Worm (Caenorhabditis elegans) whole organism, L4 larva: Measurements from ENCODE around the gene ZC477.3.

Source experiments
- D1046.2 ChIP-seq: fragments of 200-800 bp; sonication (Bioruptor generic); IDR thresholded peaks from 2 replicates; pipeline ENCODE4 v1.3.6; 2022; ENCODE audit warnings: missing genetic modification characterization, missing compliant biosample characterization
- F49E8.2 ChIP-seq: sonication (generic microtip); optimal IDR thresholded peaks from 2 replicates; lab custom pipeline; 2016; ENCODE audit warnings: missing compliant biosample characterization, mild to moderate bottlenecking, missing genetic modification characterization, borderline replicate concordance
- Y105C5A.15 ChIP-seq: fragments of 200-800 bp; sonication (Bioruptor generic); IDR thresholded peaks from 2 replicates; pipeline ENCODE4 v1.3.6; 2022; ENCODE audit warnings: missing genetic modification characterization, missing compliant biosample characterization
- attf-4 ChIP-seq: sonication (generic microtip); optimal IDR thresholded peaks from 3 replicates; lab custom pipeline; 2017; ENCODE audit warnings: missing biosample characterization, missing genetic modification characterization
- ceh-32 ChIP-seq: sonication (generic microtip); optimal IDR thresholded peaks from 2 replicates; lab custom pipeline; 2016; ENCODE audit warnings: mild to moderate bottlenecking, missing genetic modification characterization, missing compliant biosample characterization; ENCODE audit not compliant: poor library complexity
- ceh-62 ChIP-seq: sonication (generic microtip); optimal IDR thresholded peaks from 2 replicates; lab custom pipeline; 2017; ENCODE audit warnings: missing biosample characterization, missing genetic modification characterization
- daf-16 ChIP-seq, 3 experiments: sonication (generic microtip); optimal IDR thresholded peaks; 2 replicates each; lab custom pipeline; 2016 to 2017; ENCODE audit warnings: missing genetic modification characterization in 3 of 3, missing genetic modification reagents in 3 of 3, mild to moderate bottlenecking in 2 of 3, missing compliant biosample characterization in 2 of 3, missing biosample characterization in 1 of 3, moderate library complexity in 1 of 3
- dve-1 ChIP-seq: sonication (generic microtip); optimal IDR thresholded peaks from 2 replicates; lab custom pipeline; 2017; ENCODE audit warnings: antibody characterized with exemption, mild to moderate bottlenecking, missing genetic modification characterization, missing compliant biosample characterization; ENCODE audit not compliant: insufficient read depth
- fkh-10 ChIP-seq: fragments of 150-350 bp; optimal IDR thresholded peaks from 2 replicates; lab custom pipeline; 2014; ENCODE audit warnings: missing biosample characterization, missing genetic modification reagents, missing genetic modification characterization
- fos-1 ChIP-seq: fragments of 150-350 bp; optimal IDR thresholded peaks from 2 replicates; lab custom pipeline; 2014; ENCODE audit warnings: missing biosample characterization, missing genetic modification characterization
- hif-1 ChIP-seq, 2 experiments: sonication (generic microtip); optimal IDR thresholded peaks; 2 replicates each; lab custom pipeline; 2016 to 2017; ENCODE audit warnings: missing compliant biosample characterization in 2 of 2, missing genetic modification characterization in 2 of 2, missing genetic modification reagents in 2 of 2, missing genotype in 2 of 2, mild to moderate bottlenecking in 1 of 2
- hlh-11 ChIP-seq: fragments of 200-800 bp; sonication (Bioruptor generic); optimal IDR thresholded peaks from 2 replicates; lab custom pipeline; 2018; ENCODE audit warnings: mild to moderate bottlenecking, missing genetic modification characterization, missing compliant biosample characterization
- hlh-30 ChIP-seq: sonication (generic microtip); optimal IDR thresholded peaks from 2 replicates; lab custom pipeline; 2017; ENCODE audit warnings: antibody characterized with exemption, mild to moderate bottlenecking, missing genetic modification characterization, missing compliant biosample characterization; ENCODE audit not compliant: insufficient read depth
- jun-1 ChIP-seq: fragments of 150-350 bp; optimal IDR thresholded peaks from 2 replicates; lab custom pipeline; 2014; ENCODE audit warnings: missing biosample characterization, missing genetic modification reagents, missing genetic modification characterization
- lin-1 ChIP-seq: fragments of 200-800 bp; sonication (Bioruptor generic); IDR thresholded peaks from 2 replicates; pipeline ENCODE4 v1.3.6; 2022; ENCODE audit warnings: missing genetic modification reagents, missing genetic modification characterization, missing compliant biosample characterization
- lin-15B ChIP-seq: fragments of 150-350 bp; sonication (generic microtip); optimal IDR thresholded peaks from 3 replicates; lab custom pipeline; 2014; ENCODE audit warnings: missing biosample characterization, missing genetic modification characterization
- lin-38 ChIP-seq: fragments of 200-800 bp; sonication (Bioruptor generic); IDR thresholded peaks from 2 replicates; pipeline ENCODE4 v1.3.6; 2022; ENCODE audit warnings: missing genetic modification reagents, missing genetic modification characterization, missing compliant biosample characterization
- lin-39 ChIP-seq: fragments of 150-350 bp; optimal IDR thresholded peaks from 2 replicates; lab custom pipeline; 2014; ENCODE audit warnings: missing biosample characterization, missing genetic modification reagents, missing genetic modification characterization
- lsy-2 ChIP-seq, 2 experiments: fragments of 150-350 bp in 1 of 2; sonication (generic microtip) in 1 of 2; optimal IDR thresholded peaks; 2 replicates each; lab custom pipeline; 2014 to 2017; ENCODE audit warnings: missing biosample characterization in 2 of 2, missing genetic modification characterization in 2 of 2
- madf-5 ChIP-seq, 2 experiments: fragments of 200-800 bp; sonication (Bioruptor generic); IDR thresholded peaks; 2 replicates each; pipeline ENCODE4 v1.3.6; 2022; ENCODE audit warnings: missing compliant biosample characterization in 2 of 2, missing genetic modification characterization in 2 of 2
- mdt-29 ChIP-seq: fragments of 200-800 bp; sonication (Bioruptor generic); IDR thresholded peaks from 2 replicates; pipeline ENCODE4 v1.3.6; 2022; ENCODE audit warnings: missing genetic modification reagents, missing genetic modification characterization, missing compliant biosample characterization
- mep-1 ChIP-seq: fragments of 150-350 bp; sonication (generic microtip); optimal IDR thresholded peaks from 3 replicates; lab custom pipeline; 2014; ENCODE audit warnings: missing biosample characterization, missing genetic modification characterization
- mes-2 ChIP-seq: sonication (generic microtip); optimal IDR thresholded peaks from 2 replicates; lab custom pipeline; 2016; ENCODE audit warnings: missing genotype, mild to moderate bottlenecking, missing genetic modification characterization, missing compliant biosample characterization; ENCODE audit not compliant: poor library complexity, severe bottlenecking
- nhr-10 ChIP-seq: fragments of 150-350 bp; optimal IDR thresholded peaks from 2 replicates; lab custom pipeline; 2014; ENCODE audit warnings: missing biosample characterization, missing genetic modification characterization
- nhr-237 ChIP-seq: sonication (generic microtip); optimal IDR thresholded peaks from 2 replicates; lab custom pipeline; 2017; ENCODE audit warnings: missing biosample characterization, missing genetic modification characterization
- nhr-28 ChIP-seq: fragments of 150-350 bp; optimal IDR thresholded peaks from 2 replicates; lab custom pipeline; 2014; ENCODE audit warnings: missing biosample characterization, missing genetic modification characterization
- nhr-48 ChIP-seq: sonication (generic microtip); optimal IDR thresholded peaks from 2 replicates; lab custom pipeline; 2016; ENCODE audit warnings: mild to moderate bottlenecking, missing genetic modification characterization, missing compliant biosample characterization
- nhr-6 ChIP-seq: fragments of 150-350 bp; optimal IDR thresholded peaks from 2 replicates; lab custom pipeline; 2014; ENCODE audit warnings: missing biosample characterization, missing genetic modification characterization
- nhr-77 ChIP-seq: fragments of 150-350 bp; optimal IDR thresholded peaks from 2 replicates; lab custom pipeline; 2014; ENCODE audit warnings: missing biosample characterization, missing genetic modification characterization
- pha-4 ChIP-seq, 2 experiments: fragments of 150-350 bp in 1 of 2; fragments of 200-800 bp in 1 of 2; sonication (Bioruptor generic) in 1 of 2; IDR thresholded peaks in 1 of 2; optimal IDR thresholded peaks in 1 of 2; 2 replicates each; pipeline versions ENCODE4 v1.3.6 to Lab custom; 2014 to 2022; ENCODE audit warnings: missing genetic modification characterization in 2 of 2, missing genetic modification reagents in 2 of 2, missing biosample characterization in 1 of 2, missing compliant biosample characterization in 1 of 2
- pqm-1 ChIP-seq: sonication (generic microtip); optimal IDR thresholded peaks from 2 replicates; lab custom pipeline; 2017; ENCODE audit warnings: missing biosample characterization, missing genetic modification characterization
- rbr-2 ChIP-seq: sonication (generic microtip); optimal IDR thresholded peaks from 2 replicates; lab custom pipeline; 2016; ENCODE audit warnings: missing genotype, missing genetic modification characterization, missing compliant biosample characterization
- saeg-2 ChIP-seq: fragments of 200-800 bp; sonication (Bioruptor generic); IDR thresholded peaks from 2 replicates; pipeline ENCODE4 v1.3.6; 2022; ENCODE audit warnings: missing genetic modification reagents, missing genetic modification characterization, missing compliant biosample characterization
- sdz-12 ChIP-seq: fragments of 200-800 bp; sonication (Bioruptor generic); optimal IDR thresholded peaks from 2 replicates; lab custom pipeline; 2018; ENCODE audit warnings: mild to moderate bottlenecking, missing genetic modification characterization, missing compliant biosample characterization
- skn-1 ChIP-seq: fragments of 150-350 bp; optimal IDR thresholded peaks from 2 replicates; lab custom pipeline; 2014; ENCODE audit warnings: missing biosample characterization, missing genetic modification characterization
- snpc-1.2 ChIP-seq: fragments of 200-800 bp; sonication (Bioruptor generic); IDR thresholded peaks from 2 replicates; pipeline ENCODE4 v1.3.6; 2022; ENCODE audit warnings: missing genetic modification reagents, missing genetic modification characterization, missing compliant biosample characterization
- snpc-4 ChIP-seq: fragments of 150-350 bp; optimal IDR thresholded peaks from 2 replicates; lab custom pipeline; 2014; ENCODE audit warnings: missing biosample characterization, missing genetic modification characterization
- spr-1 ChIP-seq: sonication (generic microtip); optimal IDR thresholded peaks from 2 replicates; lab custom pipeline; 2016; ENCODE audit warnings: mild to moderate bottlenecking, missing genetic modification characterization, missing compliant biosample characterization
- spr-3 ChIP-seq: fragments of 200-800 bp; sonication (Bioruptor generic); optimal IDR thresholded peaks from 2 replicates; lab custom pipeline; 2018; ENCODE audit warnings: mild to moderate bottlenecking, missing genetic modification characterization, missing compliant biosample characterization
- unc-62 ChIP-seq, 3 experiments: fragments of 150-350 bp in 1 of 3; sonication (generic microtip); optimal IDR thresholded peaks in 2 of 3; peaks in 1 of 3; 1 replicate in 1 of 3; 2 replicates in 2 of 3; lab custom pipeline; 2014 to 2017; ENCODE audit warnings: missing biosample characterization in 3 of 3, missing genetic modification characterization in 3 of 3, missing genetic modification reagents in 3 of 3, missing genotype in 1 of 3
- vab-7 ChIP-seq: fragments of 200-800 bp; sonication (Bioruptor generic); IDR thresholded peaks from 2 replicates; pipeline ENCODE4 v1.3.6; 2022; ENCODE audit warnings: missing genetic modification reagents, missing genetic modification characterization, missing compliant biosample characterization
- zfp-2 ChIP-seq: sonication (generic microtip); optimal IDR thresholded peaks from 2 replicates; lab custom pipeline; 2016; ENCODE audit warnings: mild to moderate bottlenecking, missing genetic modification characterization, missing compliant biosample characterization
- ztf-11 ChIP-seq: fragments of 150-350 bp; optimal IDR thresholded peaks from 2 replicates; lab custom pipeline; 2014; ENCODE audit warnings: missing biosample characterization, missing genetic modification characterization

ZC477.3 gene

ce11 chrIV:7144670-7145257, 41.5 kb downstream of the ZC477.3 start, which contains the start of gene hecd-1 (continued):
- TF ChIP-seq pha-4 (GFP tag; IDR thresholded peaks at IDR 0.05; lab: Robert Waterston, UW) = no peak
- no peak for TF ChIP-seq pha-4 (tag; optimal IDR thresholded peaks at IDR 0.05; lab: Kevin White, UChicago)
- TF ChIP-seq sdz-12 (GFP tag; lab: Kevin White, UChicago) = no peak
- no peak for TF ChIP-seq nhr-10
- peak; percentile 14 for TF ChIP-seq hlh-11 (tag; lab: Kevin White, UChicago)
- TF ChIP-seq nhr-28 (tag; lab: Kevin White, UChicago) = peak; percentile 40
- peak; percentile 23 for TF ChIP-seq mep-1 (tag; lab: Kevin White, UChicago)
- TF ChIP-seq lin-1 (GFP tag; lab: Robert Waterston, UW) = no peak
- TF ChIP-seq lin-38 (GFP tag; lab: Robert Waterston, UW) = peak; percentile 68
- TF ChIP-seq zfp-2 (tag; lab: Kevin White, UChicago) = no peak
- no peak for TF ChIP-seq nhr-48 (tag; lab: Kevin White, UChicago)
- TF ChIP-seq hif-1 (tag; optimal IDR thresholded peaks at IDR 0.05; lab: Kevin White, UChicago) = no peak
- no peak for TF ChIP-seq lin-15B
- TF ChIP-seq nhr-77 (tag; lab: Kevin White, UChicago) = no peak
- no peak for TF ChIP-seq snpc-4 (tag; lab: Kevin White, UChicago)
- no peak for TF ChIP-seq ceh-62
- TF ChIP-seq ceh-32 (tag; lab: Kevin White, UChicago) = no peak
- no peak for TF ChIP-seq vab-7 (GFP tag; lab: Robert Waterston, UW)
- no peak for TF ChIP-seq saeg-2
- TF ChIP-seq pqm-1 (tag; lab: Kevin White, UChicago) = no peak
- no peak for TF ChIP-seq nhr-237 (tag; lab: Kevin White, UChicago)
- no peak for TF ChIP-seq fos-1 (tag; lab: Kevin White, UChicago)
- no peak for TF ChIP-seq nhr-6
- TF ChIP-seq lin-39 (tag; lab: Kevin White, UChicago) = no peak
- no peak for TF ChIP-seq attf-4
- TF ChIP-seq ztf-11 (tag; lab: Kevin White, UChicago) = no peak

- TF ChIP-seq lin-38 (GFP tag; lab: Robert Waterston, UW) (peak; percentile 29; the same call in 1 of the 2 replicates), fkh-10 (GFP tag; lab: Kevin White, UChicago) (peak; percentile 15), hlh-30 (tag; lab: Kevin White, UChicago) (peak; percentile 73), F49E8.2 (tag; lab: Kevin White, UChicago) (no peak), mes-2 (peak; percentile 6), nhr-28 (tag; lab: Kevin White, UChicago) (peak; percentile 57), daf-16 (GFP tag; optimal IDR thresholded peaks at IDR 0.05; lab: Kevin White, UChicago) (no peak), daf-16 (tag; optimal IDR thresholded peaks at IDR 0.05; lab: Kevin White, UChicago) (peak; percentile 75), mep-1 (tag; lab: Kevin White, UChicago) (peak; percentile 38), lsy-2 (tag; optimal IDR thresholded peaks at IDR 0.05; lab: Kevin White, UChicago) (peak in 1 of 2 experiments; percentile 64), dve-1 (tag; lab: Kevin White, UChicago) (peak; percentile 25), hlh-11 (tag; lab: Kevin White, UChicago) (peak; percentile 69), spr-3 (no peak), nhr-77 (tag; lab: Kevin White, UChicago) (peak; percentile 6), D1046.2 (GFP tag; lab: Robert Waterston, UW) (no peak), rbr-2 (tag; lab: Kevin White, UChicago) (peak; percentile 13)
These were observed 44.4 kb downstream of the ZC477.3 start for ce11 chrIV:7147722-7148121.

- TF ChIP-seq zfp-2 (tag; lab: Kevin White, UChicago) = no peak
- TF ChIP-seq ztf-11 (tag; lab: Kevin White, UChicago) = no peak
- TF ChIP-seq fos-1 (tag; lab: Kevin White, UChicago) = no peak
- no peak for TF ChIP-seq spr-1
- peak; percentile 1 for TF ChIP-seq hlh-30 (tag; lab: Kevin White, UChicago)
- peak; percentile 25 for TF ChIP-seq hlh-11 (tag; lab: Kevin White, UChicago)
- TF ChIP-seq madf-5 (GFP tag; IDR thresholded peaks at IDR 0.05; lab: Robert Waterston, UW) = no peak
- TF ChIP-seq jun-1 (tag; lab: Kevin White, UChicago) = no peak
- TF ChIP-seq daf-16 (GFP tag; optimal IDR thresholded peaks at IDR 0.05; lab: Kevin White, UChicago) = no peak
- peak; percentile 10 for TF ChIP-seq daf-16 (tag; optimal IDR thresholded peaks at IDR 0.05; lab: Kevin White, UChicago)
- TF ChIP-seq Y105C5A.15 = no peak
- TF ChIP-seq mdt-29 (GFP tag; lab: Robert Waterston, UW) = no peak
- TF ChIP-seq vab-7 (GFP tag; lab: Robert Waterston, UW) = no peak
- TF ChIP-seq attf-4 = no peak
- TF ChIP-seq snpc-1.2 = no peak
- no peak for TF ChIP-seq nhr-10
- TF ChIP-seq skn-1 = no peak
- TF ChIP-seq unc-62 (GFP tag; optimal IDR thresholded peaks at IDR 0.05 in 1 of 2; lab: Kevin White, UChicago) = no peak
- TF ChIP-seq unc-62 (tag; optimal IDR thresholded peaks at IDR 0.05; lab: Kevin White, UChicago) = no peak
- peak; percentile 44 to 96 for TF ChIP-seq lsy-2 (tag; optimal IDR thresholded peaks at IDR 0.05; lab: Kevin White, UChicago)
These were observed 45.8 kb downstream of the ZC477.3 start, which contains the start of gene C34D4.4 for ce11 chrIV:7149020-7149601. C34D4.4 (plus strand) TSS chrIV:7149361.
